Fruit fly (Drosophila melanogaster): ENCODE data around the gene mRpS21.

mRpS21 gene

dm6 chr3R:13334007-13334406 lies 47.6 kb downstream of the mRpS21 start, which contains the start of gene PK2-R2:
Gene PK2-R2, minus strand, starts transcription at chr3R:13334166.
- TF ChIP-seq Sin3A (optimal IDR thresholded peaks at IDR 0.05): no peak
- no peak for TF ChIP-seq psq (optimal IDR thresholded peaks at IDR 0.05)
- no peak for TF ChIP-seq h (optimal IDR thresholded peaks at IDR 0.05)

DNA sequence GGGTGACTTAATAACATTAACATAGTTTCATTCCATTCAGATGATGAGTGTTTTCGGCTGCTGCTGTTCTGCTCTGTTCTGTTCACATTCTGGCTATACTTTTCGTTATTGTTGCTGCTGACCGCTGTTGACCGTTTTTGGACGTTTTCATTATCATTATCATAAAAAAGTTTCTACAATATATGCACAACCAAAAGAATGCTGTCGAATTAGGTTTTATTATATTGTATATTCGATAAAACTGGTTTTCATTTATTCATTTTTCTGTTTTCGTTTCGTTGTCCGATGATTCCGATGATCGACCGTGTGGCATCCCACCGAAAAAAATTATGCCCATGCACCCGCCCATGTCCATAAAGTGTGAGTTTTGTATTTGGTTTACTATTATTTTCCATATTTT lies 48.6 kb downstream of the mRpS21 start:
- TF ChIP-seq ttk (optimal IDR thresholded peaks at IDR 0.05) (no peak), insv (optimal IDR thresholded peaks at IDR 0.05) (no peak), Myc (optimal IDR thresholded peaks at IDR 0.05) (no peak), Sin3A (optimal IDR thresholded peaks at IDR 0.05) (no peak), h (optimal IDR thresholded peaks at IDR 0.05) (no peak), psq (optimal IDR thresholded peaks at IDR 0.05) (no peak)
